Fruit fly (Drosophila melanogaster): Measurements from ENCODE around the gene Pus1.

Pus1 gene

dm6 chr3R:20585566-20585965 lies 6.9 kb downstream of the Pus1 start, which contains the start of gene CG16953 (continued):
- TF ChIP-seq CG17385 (GFP tag; optimal IDR thresholded peaks at IDR 0.05), result no peak
- no peak for TF ChIP-seq kni (GFP tag; optimal IDR thresholded peaks at IDR 0.05)
- TF ChIP-seq ttk (GFP tag; IDR thresholded peaks at IDR 0.05), result no peak
- no peak for TF ChIP-seq vfl (GFP tag; optimal IDR thresholded peaks at IDR 0.05)
- TF ChIP-seq C15 (GFP tag; IDR thresholded peaks at IDR 0.05), result no peak
- peak; percentile 50 for TF ChIP-seq trem (tag; optimal IDR thresholded peaks at IDR 0.05)
- no peak for TF ChIP-seq fru (optimal IDR thresholded peaks at IDR 0.05)
- no peak for TF ChIP-seq inv (GFP tag; IDR thresholded peaks at IDR 0.05; ENCODE audit: partially characterized antibody)
- no peak for TF ChIP-seq insv (GFP tag; optimal IDR thresholded peaks at IDR 0.05)
- no peak for TF ChIP-seq tna (GFP tag; IDR thresholded peaks at IDR 0.05; ENCODE audit: partially characterized antibody)
- peak; percentile 2 for TF ChIP-seq cg (GFP tag; optimal IDR thresholded peaks at IDR 0.05)
- TF ChIP-seq E2f2 (GFP tag; IDR thresholded peaks at IDR 0.05), result peak; percentile 92
- peak; percentile 6 for TF ChIP-seq CG7745 (tag; optimal IDR thresholded peaks at IDR 0.05)
- TF ChIP-seq CG42726 (GFP tag; IDR thresholded peaks at IDR 0.05; ENCODE audit: partially characterized antibody), result no peak
- TF ChIP-seq MBD-R2 (GFP tag; IDR thresholded peaks at IDR 0.05), result peak; percentile 38; the same call in 1 of the 2 replicates
- no peak for TF ChIP-seq D (optimal IDR thresholded peaks at IDR 0.05)
- TF ChIP-seq D (GFP tag; optimal IDR thresholded peaks at IDR 0.05), result no peak
- no peak for TF ChIP-seq tap (tag; optimal IDR thresholded peaks at IDR 0.05)
- TF ChIP-seq br (optimal IDR thresholded peaks at IDR 0.05), result no peak
- TF ChIP-seq CG1647 (GFP tag; optimal IDR thresholded peaks at IDR 0.05), result no peak
- no peak for TF ChIP-seq Max (GFP tag; optimal IDR thresholded peaks at IDR 0.05)
- no peak for TF ChIP-seq CG4820 (GFP tag; optimal IDR thresholded peaks at IDR 0.05)
- TF ChIP-seq CG15514 (GFP tag; optimal IDR thresholded peaks at IDR 0.05), result peak; percentile 20
- TF ChIP-seq gfzf (GFP tag; optimal IDR thresholded peaks at IDR 0.05), result peak; percentile 84
- peak; percentile 15 for TF ChIP-seq CG2116 (GFP tag; optimal IDR thresholded peaks at IDR 0.05)
- TF ChIP-seq sima (GFP tag; optimal IDR thresholded peaks at IDR 0.05), result no peak
- TF ChIP-seq CG18619 (GFP tag; optimal IDR thresholded peaks at IDR 0.05), result no peak
- TF ChIP-seq YL-1 (GFP tag; optimal IDR thresholded peaks at IDR 0.05), result peak; percentile 54
- no peak for TF ChIP-seq sens-2 (GFP tag; IDR thresholded peaks at IDR 0.05)
- TF ChIP-seq Eip74EF (GFP tag; optimal IDR thresholded peaks at IDR 0.05), result no peak
- peak; percentile 81 for TF ChIP-seq CG4617 (GFP tag; optimal IDR thresholded peaks at IDR 0.05; ENCODE audit: borderline replicate concordance)
- TF ChIP-seq phol (tag; optimal IDR thresholded peaks at IDR 0.05), result peak; percentile 12
- TF ChIP-seq croc (GFP tag; conservative IDR thresholded peaks at IDR 0.05), result no peak
- no peak for TF ChIP-seq pum (GFP tag; optimal IDR thresholded peaks at IDR 0.05)
- no peak for TF ChIP-seq bab2 (GFP tag; optimal IDR thresholded peaks at IDR 0.05)
- no peak for TF ChIP-seq Bteb2 (GFP tag; optimal IDR thresholded peaks at IDR 0.05)
- TF ChIP-seq CG14965 (GFP tag; optimal IDR thresholded peaks at IDR 0.05; ENCODE audit: borderline replicate concordance), result no peak
- peak; percentile 46 for TF ChIP-seq stwl (tag; optimal IDR thresholded peaks at IDR 0.05)
- no peak for TF ChIP-seq Atf3 (GFP tag; optimal IDR thresholded peaks at IDR 0.05)
- TF ChIP-seq CG12659 (GFP tag; optimal IDR thresholded peaks at IDR 0.05), result peak; percentile 41
- TF ChIP-seq chif (GFP tag; optimal IDR thresholded peaks at IDR 0.05), result no peak
- no peak for TF ChIP-seq Abd-B (GFP tag; optimal IDR thresholded peaks at IDR 0.05)
- no peak for TF ChIP-seq pb (GFP tag; optimal IDR thresholded peaks at IDR 0.05)
- TF ChIP-seq Tbp (GFP tag; optimal IDR thresholded peaks at IDR 0.05), result no peak
- no peak for TF ChIP-seq CG17361 (GFP tag; IDR thresholded peaks at IDR 0.05)
- TF ChIP-seq Atf-2 (GFP tag; optimal IDR thresholded peaks at IDR 0.05), result no peak
- TF ChIP-seq Sin3A (optimal IDR thresholded peaks at IDR 0.05), result no peak
- TF ChIP-seq CG13624 (GFP tag; optimal IDR thresholded peaks at IDR 0.05), result peak; percentile 41
- peak in 1 of 2 experiments; percentile 75 for TF ChIP-seq Pdp1 (GFP tag; optimal IDR thresholded peaks at IDR 0.05)
- no peak for TF ChIP-seq hkb (optimal IDR thresholded peaks at IDR 0.05)
- no peak for TF ChIP-seq hkb (GFP tag; IDR thresholded peaks at IDR 0.05)
- TF ChIP-seq CG6272 (GFP tag; IDR thresholded peaks at IDR 0.05), result no peak
- TF ChIP-seq Nf-YA (GFP tag; IDR thresholded peaks at IDR 0.05), result no peak

Measured in whole organism, embryonic.